Worm (Caenorhabditis elegans): ENCODE results near the gene F25E2.3.

F25E2.3 gene

DNA sequence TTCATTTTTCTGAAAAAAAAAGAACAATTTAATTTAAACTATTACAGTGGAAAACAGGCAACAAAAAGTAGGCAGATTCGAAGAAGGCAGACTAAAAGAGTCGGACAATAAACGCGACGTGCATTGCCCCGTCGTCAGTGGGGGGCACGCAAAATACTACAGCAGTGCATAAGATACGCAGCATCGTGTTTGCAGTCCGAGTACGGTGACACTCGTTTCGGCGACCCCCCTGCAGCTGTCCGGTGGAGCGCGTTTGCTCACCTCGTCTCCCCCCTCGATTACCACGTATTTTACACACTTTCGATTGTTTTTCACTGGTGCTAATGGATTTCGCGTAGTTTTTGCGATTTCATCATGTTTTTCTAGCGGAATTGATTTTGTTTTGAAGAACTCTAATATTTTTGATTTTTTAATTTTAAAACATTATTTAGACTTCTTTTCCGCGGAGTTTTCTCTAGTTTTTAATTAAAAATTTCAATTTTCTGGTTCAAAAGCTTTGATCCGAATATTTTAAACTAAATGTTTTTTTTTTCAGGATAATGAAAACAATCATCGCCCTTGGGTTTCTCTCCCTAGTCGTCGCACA, 44.8 kb downstream of the F25E2.3 start, which contains the start of the genes trap-2 and ile-2 (continued):
- TF ChIP-seq hrde-1 (tag; optimal IDR thresholded peaks at IDR 0.05; ENCODE audit: borderline replicate concordance) (no peak), T26A5.8 (tag; optimal IDR thresholded peaks at IDR 0.05) (no peak), F57C9.4 (tag; optimal IDR thresholded peaks at IDR 0.05) (no peak), madf-3 (GFP tag; IDR thresholded peaks at IDR 0.05) (0 out of 2 replicates have a peak, but pooled peaks have one; percentile 34), snpc-3.4 (tag; optimal IDR thresholded peaks at IDR 0.05) (no peak), lsl-1 (GFP tag; optimal IDR thresholded peaks at IDR 0.05) (peak; percentile 63), snpc-1.1 (tag; optimal IDR thresholded peaks at IDR 0.05; ENCODE audit: insufficient read depth) (no peak), egl-18 (GFP tag; IDR thresholded peaks at IDR 0.05) (no peak), lin-35 (GFP tag; optimal IDR thresholded peaks at IDR 0.05) (peak in 1 of 3 experiments; percentile 15), ceh-27 (GFP tag; optimal IDR thresholded peaks at IDR 0.05) (peak; percentile 91), snpc-4 (GFP tag; optimal IDR thresholded peaks at IDR 0.05) (no peak), snpc-4 (tag; optimal IDR thresholded peaks at IDR 0.05) (peak; percentile 63 to 83 (median 80)), athp-1 (tag; optimal IDR thresholded peaks at IDR 0.05) (peak; percentile 8), nhr-179 (tag; optimal IDR thresholded peaks at IDR 0.05) (no peak), nhr-120 (GFP tag; IDR thresholded peaks at IDR 0.05) (0 out of 2 replicates have a peak, but pooled peaks have one; percentile 17), ztf-6 (GFP tag; IDR thresholded peaks at IDR 0.05) (0 out of 2 replicates have a peak, but pooled peaks have one; percentile 66), rpc-1 (optimal IDR thresholded peaks at IDR 0.05) (no peak), rpc-1 (tag; optimal IDR thresholded peaks at IDR 0.05) (no peak), sptf-2 (GFP tag; optimal IDR thresholded peaks at IDR 0.05) (peak; percentile 71), ztf-3 (GFP tag; optimal IDR thresholded peaks at IDR 0.05) (no peak), madf-10 (tag; optimal IDR thresholded peaks at IDR 0.05) (peak; percentile 79), bed-1 (GFP tag; IDR thresholded peaks at IDR 0.05) (no peak), unc-62 (GFP tag; optimal IDR thresholded peaks at IDR 0.05) (peak; percentile 56), ztf-26 (tag; optimal IDR thresholded peaks at IDR 0.05) (peak; percentile 79), lir-1 (GFP tag; conservative IDR thresholded peaks at IDR 0.05) (no peak; the same call in 1 of the 2 replicates), F37B4.10 (GFP tag; IDR thresholded peaks at IDR 0.05) (0 out of 2 replicates have a peak, but pooled peaks have one; percentile 81), hmg-1.2 (GFP tag; IDR thresholded peaks at IDR 0.05) (peak; percentile 68), egrh-3 (GFP tag; IDR thresholded peaks at IDR 0.05) (peak; percentile 84), attf-5 (GFP tag; optimal IDR thresholded peaks at IDR 0.05) (peak; percentile 94), hsf-1 (GFP tag; IDR thresholded peaks at IDR 0.05) (no peak), gei-17 (GFP tag; optimal IDR thresholded peaks at IDR 0.05) (peak; percentile 68), ceh-91 (GFP tag; IDR thresholded peaks at IDR 0.05) (no peak), efl-1 (GFP tag; optimal IDR thresholded peaks at IDR 0.05) (no peak), mxl-1 (tag; optimal IDR thresholded peaks at IDR 0.05) (no peak), B0035.1 (tag; optimal IDR thresholded peaks at IDR 0.05) (peak; percentile 8), fkh-3 (tag; optimal IDR thresholded peaks at IDR 0.05) (no peak), ztf-18 (tag; optimal IDR thresholded peaks at IDR 0.05) (peak; percentile 79), C06A6.2 (GFP tag; conservative IDR thresholded peaks at IDR 0.05) (peak; percentile 61), dox-1 (GFP tag; IDR thresholded peaks at IDR 0.05) (peak; percentile 96), K11D2.4 (GFP tag; IDR thresholded peaks at IDR 0.05) (peak; percentile 40; the same call in 1 of the 2 replicates), C17E4.6 (GFP tag; IDR thresholded peaks at IDR 0.05) (no peak), rcor-1 (GFP tag; IDR thresholded peaks at IDR 0.05) (peak; percentile 59), somi-1 (GFP tag; optimal IDR thresholded peaks at IDR 0.05) (no peak), dpff-1 (tag; optimal IDR thresholded peaks at IDR 0.05) (no peak), attf-3 (GFP tag; conservative IDR thresholded peaks at IDR 0.05) (0 out of 2 replicates have a peak, but pooled peaks have one; percentile 23), madf-8 (GFP tag; conservative IDR thresholded peaks at IDR 0.05) (no peak), bed-2 (GFP tag; IDR thresholded peaks at IDR 0.05) (no peak), tlf-1 (GFP tag; optimal IDR thresholded peaks at IDR 0.05) (peak; percentile 76), ztf-22 (GFP tag; optimal IDR thresholded peaks at IDR 0.05) (peak; percentile 49)

Measured in whole organism, young adult.